Worm (Caenorhabditis elegans): ENCODE measurements around the gene unc-78.

DNA sequence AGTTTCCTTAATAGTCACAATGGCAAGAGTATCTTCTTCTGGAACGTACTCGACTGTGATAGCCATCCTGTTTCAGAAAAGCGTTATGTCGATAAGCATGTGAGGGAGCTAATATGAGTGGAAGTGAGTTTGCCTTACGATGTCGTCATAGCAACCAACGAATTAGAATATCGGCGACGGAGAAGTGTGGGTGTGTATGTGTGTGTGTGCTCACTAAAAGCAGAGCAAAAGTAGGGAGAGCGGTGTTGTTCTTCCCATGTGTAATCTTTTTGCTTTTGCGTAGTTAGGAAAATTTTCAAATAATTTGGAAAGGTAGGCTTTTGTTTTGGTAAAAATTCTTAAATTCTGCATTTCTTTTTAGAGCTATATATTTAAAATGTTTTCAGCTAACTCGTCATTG is 39.7 kb upstream of the unc-78 start, which contains the start of gene ZK813.5:
- TF ChIP-seq ama-1 (optimal IDR thresholded peaks at IDR 0.05) (no peak), ceh-36 (tag; optimal IDR thresholded peaks at IDR 0.05) (no peak), flt-1 (GFP tag; IDR thresholded peaks at IDR 0.05) (no peak), ets-7 (tag; optimal IDR thresholded peaks at IDR 0.05) (no peak), B0310.2 (tag; optimal IDR thresholded peaks at IDR 0.05) (no peak), hmg-4 (GFP tag; optimal IDR thresholded peaks at IDR 0.05) (no peak), tbx-11 (GFP tag; IDR thresholded peaks at IDR 0.05) (no peak), hmbx-1 (tag; optimal IDR thresholded peaks at IDR 0.05) (no peak), aly-1 (tag; optimal IDR thresholded peaks at IDR 0.05) (no peak), pes-1 (GFP tag; IDR thresholded peaks at IDR 0.05) (no peak), tra-4 (tag; optimal IDR thresholded peaks at IDR 0.05) (no peak)
